Fruit fly (Drosophila melanogaster) whole organism, embryonic: ENCODE results near the gene Ac76E.

Experiments used
- ATbp ChIP-seq: fragments of 200-800 bp; sonication (Bioruptor generic); optimal IDR thresholded peaks from 2 replicates; lab custom pipeline; 2017; ENCODE audit warnings: missing biosample characterization, mild to moderate bottlenecking, missing genetic modification characterization, missing genetic modification reagents
- Awh ChIP-seq: fragments of 200-800 bp; sonication (Bioruptor generic); IDR thresholded peaks from 2 replicates; pipeline ENCODE4, ENCODE4 v1.3.6; 2022; ENCODE audit warnings: missing biosample characterization, missing genetic modification characterization
- BtbVII ChIP-seq: fragments of 200-800 bp; sonication (Bioruptor generic); optimal IDR thresholded peaks from 3 replicates; lab custom pipeline; 2017; ENCODE audit warnings: missing biosample characterization, mild to moderate bottlenecking, missing genetic modification characterization
- CG10274 ChIP-seq: fragments of 200-800 bp; sonication (Bioruptor generic); optimal IDR thresholded peaks from 3 replicates; lab custom pipeline; 2017; ENCODE audit warnings: missing biosample characterization, mild to moderate bottlenecking, missing genetic modification characterization
- CG10543 ChIP-seq: fragments of 200-800 bp; sonication (Bioruptor generic); optimal IDR thresholded peaks from 3 replicates; lab custom pipeline; 2017; ENCODE audit warnings: missing biosample characterization, mild to moderate bottlenecking, missing genetic modification characterization, moderate library complexity
- CG11093 ChIP-seq: fragments of 200-800 bp; sonication (Bioruptor generic); IDR thresholded peaks from 3 replicates; pipeline ENCODE4 v1.3.6; 2022; ENCODE audit warnings: missing biosample characterization, missing genetic modification characterization
- CG12104 ChIP-seq: fragments of 200-800 bp; sonication (Bioruptor generic); optimal IDR thresholded peaks from 3 replicates; lab custom pipeline; 2016; ENCODE audit warnings: missing biosample characterization, missing genetic modification characterization
- CG13296 ChIP-seq: fragments of 200-800 bp; sonication (Bioruptor generic); optimal IDR thresholded peaks from 3 replicates; lab custom pipeline; 2018; ENCODE audit warnings: missing biosample characterization, mild to moderate bottlenecking, missing genetic modification characterization
- CG13894 ChIP-seq: fragments of 200-800 bp; sonication (Bioruptor generic); optimal IDR thresholded peaks from 3 replicates; lab custom pipeline; 2018; ENCODE audit warnings: missing biosample characterization, mild to moderate bottlenecking, missing genetic modification characterization, moderate library complexity
- CG15269 ChIP-seq: fragments of 200-800 bp; sonication (Bioruptor generic); optimal IDR thresholded peaks from 2 replicates; lab custom pipeline; 2018; ENCODE audit warnings: missing biosample characterization, mild to moderate bottlenecking, missing genetic modification characterization, moderate library complexity
- CG17802 ChIP-seq: fragments of 200-800 bp; sonication (Bioruptor generic); optimal IDR thresholded peaks from 2 replicates; lab custom pipeline; 2018; ENCODE audit warnings: missing biosample characterization, mild to moderate bottlenecking, missing genetic modification characterization, moderate library complexity
- CG18599 ChIP-seq: fragments of 200-800 bp; sonication (Bioruptor generic); optimal IDR thresholded peaks from 3 replicates; lab custom pipeline; 2017; ENCODE audit warnings: missing biosample characterization, missing genetic modification characterization, mild to moderate bottlenecking, moderate library complexity, missing genetic modification reagents
- CG30431 ChIP-seq: fragments of 200-800 bp; sonication (Bioruptor generic); optimal IDR thresholded peaks from 2 replicates; lab custom pipeline; 2017; ENCODE audit warnings: missing biosample characterization, missing genetic modification characterization
- CG3407 ChIP-seq: fragments of 200-800 bp; sonication (Bioruptor generic); optimal IDR thresholded peaks from 2 replicates; lab custom pipeline; 2018; ENCODE audit warnings: missing biosample characterization, mild to moderate bottlenecking, missing genetic modification characterization
- CG5953 ChIP-seq: fragments of 200-800 bp; sonication (Bioruptor generic); IDR thresholded peaks from 2 replicates; pipeline ENCODE4 v1.3.6; 2022; ENCODE audit warnings: missing biosample characterization, missing genetic modification characterization
- CG7839 ChIP-seq: fragments of 200-800 bp; sonication (Bioruptor generic); optimal IDR thresholded peaks from 3 replicates; lab custom pipeline; 2018; ENCODE audit warnings: missing biosample characterization, mild to moderate bottlenecking, missing genetic modification characterization, moderate library complexity
- CG8359 ChIP-seq: fragments of 200-800 bp; sonication (Bioruptor generic); optimal IDR thresholded peaks from 2 replicates; lab custom pipeline; 2017; ENCODE audit warnings: missing biosample characterization, mild to moderate bottlenecking, missing genetic modification characterization, borderline replicate concordance
- CG9817 ChIP-seq: fragments of 200-800 bp; sonication (Bioruptor generic); optimal IDR thresholded peaks from 2 replicates; lab custom pipeline; 2018; ENCODE audit warnings: missing biosample characterization, mild to moderate bottlenecking, missing genetic modification characterization, moderate library complexity
- CkIIα-i1 ChIP-seq: fragments of 200-800 bp; sonication (Bioruptor generic); IDR thresholded peaks from 2 replicates; pipeline ENCODE4 v1.3.6; 2022; ENCODE audit warnings: missing biosample characterization, missing genetic modification characterization
- Fer1 ChIP-seq: fragments of 200-800 bp; sonication (Bioruptor generic); optimal IDR thresholded peaks from 2 replicates; lab custom pipeline; 2017; ENCODE audit warnings: missing biosample characterization, mild to moderate bottlenecking, missing genetic modification characterization
- GATAe ChIP-seq: fragments of 200-800 bp; sonication (Bioruptor generic); conservative IDR thresholded peaks from 2 replicates; pipeline ENCODE4 v1.3.6; 2022; ENCODE audit warnings: missing biosample characterization, missing genetic modification characterization
- HmgZ ChIP-seq: fragments of 200-800 bp; sonication (Bioruptor generic); optimal IDR thresholded peaks from 2 replicates; lab custom pipeline; 2018; ENCODE audit warnings: missing biosample characterization, mild to moderate bottlenecking, missing genetic modification characterization
- Med ChIP-seq: fragments of 200-800 bp; sonication (Bioruptor generic); peaks from one replicate; lab custom pipeline; 2016; ENCODE audit warnings: missing biosample characterization, missing genetic modification characterization, mild to moderate bottlenecking, inconsistent platforms, moderate library complexity
- PHDP ChIP-seq: fragments of 200-800 bp; sonication (Bioruptor generic); optimal IDR thresholded peaks from 3 replicates; lab custom pipeline; 2018; ENCODE audit warnings: missing biosample characterization, mild to moderate bottlenecking, missing genetic modification characterization, moderate library complexity
- Pdp1 ChIP-seq, 2 experiments: fragments of 200-800 bp; sonication (Bioruptor generic); optimal IDR thresholded peaks; 3 replicates each; lab custom pipeline; 2016; ENCODE audit warnings: missing biosample characterization in 2 of 2, missing genetic modification characterization in 2 of 2, mild to moderate bottlenecking in 1 of 2, moderate library complexity in 1 of 2
- Rfx ChIP-seq: fragments of 200-800 bp; sonication (Bioruptor generic); IDR thresholded peaks from 2 replicates; pipeline ENCODE4 v1.3.6; 2022; ENCODE audit warnings: missing biosample characterization, missing genetic modification characterization
- Sry-β ChIP-seq: fragments of 200-800 bp; sonication (Bioruptor generic); optimal IDR thresholded peaks from 2 replicates; lab custom pipeline; 2018; ENCODE audit warnings: missing biosample characterization, mild to moderate bottlenecking, missing genetic modification characterization, moderate library complexity
- chinmo ChIP-seq: fragments of 200-800 bp; sonication (Bioruptor generic); IDR thresholded peaks from 4 replicates; pipeline ENCODE4 v1.3.6; 2022; ENCODE audit warnings: missing biosample characterization, missing genetic modification characterization; ENCODE audit not compliant: partially characterized antibody
- crc ChIP-seq: fragments of 200-800 bp; sonication (Bioruptor generic); optimal IDR thresholded peaks from 2 replicates; lab custom pipeline; 2016; ENCODE audit warnings: missing biosample characterization, missing genetic modification characterization
- dmrt11E ChIP-seq: fragments of 200-800 bp; sonication (Bioruptor generic); optimal IDR thresholded peaks from 3 replicates; lab custom pipeline; 2018; ENCODE audit warnings: missing biosample characterization, mild to moderate bottlenecking, missing genetic modification characterization, moderate library complexity
- ems ChIP-seq: fragments of 200-800 bp; sonication (Bioruptor generic); optimal IDR thresholded peaks from 3 replicates; lab custom pipeline; 2016; ENCODE audit warnings: missing biosample characterization, missing genetic modification characterization
- exex ChIP-seq: fragments of 200-800 bp; sonication (Bioruptor generic); optimal IDR thresholded peaks from 4 replicates; lab custom pipeline; 2018; ENCODE audit warnings: missing biosample characterization, mild to moderate bottlenecking, missing genetic modification characterization, moderate library complexity
- grn ChIP-seq: fragments of 200-800 bp; sonication (Bioruptor generic); optimal IDR thresholded peaks from 3 replicates; lab custom pipeline; 2017; ENCODE audit warnings: missing biosample characterization, missing genetic modification characterization
- lab ChIP-seq: fragments of 200-800 bp; sonication (Bioruptor generic); optimal IDR thresholded peaks from 3 replicates; lab custom pipeline; 2017; ENCODE audit warnings: missing biosample characterization, missing genetic modification characterization, mild to moderate bottlenecking, moderate library complexity, missing genetic modification reagents
- oc ChIP-seq: fragments of 200-800 bp; sonication (Bioruptor generic); optimal IDR thresholded peaks from 2 replicates; lab custom pipeline; 2018; ENCODE audit warnings: missing biosample characterization, mild to moderate bottlenecking, missing genetic modification characterization, moderate library complexity
- odd ChIP-seq: fragments of 200-800 bp; sonication (Bioruptor generic); optimal IDR thresholded peaks from 2 replicates; lab custom pipeline; 2017; ENCODE audit warnings: missing biosample characterization, mild to moderate bottlenecking, missing genetic modification characterization
- pfk ChIP-seq: fragments of 200-800 bp; sonication (Bioruptor generic); optimal IDR thresholded peaks from 2 replicates; lab custom pipeline; 2018; ENCODE audit warnings: missing biosample characterization, mild to moderate bottlenecking, missing genetic modification characterization, moderate library complexity
- so ChIP-seq: fragments of 200-800 bp; sonication (Bioruptor generic); IDR thresholded peaks from 3 replicates; pipeline ENCODE4 v1.3.6; 2022; ENCODE audit warnings: missing biosample characterization, missing genetic modification characterization
- sug ChIP-seq: fragments of 200-800 bp; optimal IDR thresholded peaks from 2 replicates; lab custom pipeline; 2019; ENCODE audit warnings: missing biosample characterization, mild to moderate bottlenecking, missing genetic modification characterization, moderate library complexity

The Ac76E gene

dm6 chr3L:19901486-19902255 lies 37.4 kb upstream of the Ac76E start (continued):
- TF ChIP-seq odd: no peak
- peak; percentile 16 for TF ChIP-seq Fer1 (GFP tag; lab: Kevin White, UChicago)
- TF ChIP-seq grn: peak; percentile 67
- peak; percentile 28 for TF ChIP-seq CG18599
- TF ChIP-seq PHDP (tag; lab: Kevin White, UChicago): no peak
- TF ChIP-seq CG12104 (GFP tag; lab: Kevin White, UChicago): no peak
- TF ChIP-seq CG10274 (GFP tag; lab: Kevin White, UChicago): no peak
- no peak for TF ChIP-seq dmrt11E (tag; lab: Kevin White, UChicago)
- peak in 1 of 2 experiments; percentile 96 for TF ChIP-seq Pdp1 (GFP tag; optimal IDR thresholded peaks at IDR 0.05; lab: Kevin White, UChicago)
- no peak for TF ChIP-seq CG15269 (tag; lab: Kevin White, UChicago)
- peak; percentile 47 for TF ChIP-seq oc (tag; lab: Kevin White, UChicago)
- peak; percentile 50 for TF ChIP-seq CG13894 (tag; lab: Kevin White, UChicago)
- TF ChIP-seq CG17802 (tag; lab: Kevin White, UChicago): no peak
- peak; percentile 17 for TF ChIP-seq lab (GFP tag; lab: Kevin White, UChicago)
- TF ChIP-seq Med: peak; percentile 39
- 0 out of 2 replicates have a peak, but pooled peaks have one; percentile 65 for TF ChIP-seq Awh (GFP tag; lab: Robert Waterston, UW)
- TF ChIP-seq CkIIα-i1: no peak
- no peak for TF ChIP-seq CG7839 (tag; lab: Kevin White, UChicago)
- no peak for TF ChIP-seq CG8359 (GFP tag; lab: Kevin White, UChicago)
- TF ChIP-seq so: no peak
- TF ChIP-seq crc (GFP tag; lab: Kevin White, UChicago): no peak
- TF ChIP-seq CG30431 (GFP tag; lab: Kevin White, UChicago): no peak
- peak; percentile 79; the same call in 2 of the 4 replicates for TF ChIP-seq chinmo
- peak; percentile 79 for TF ChIP-seq exex (tag; lab: Kevin White, UChicago)
- TF ChIP-seq Rfx (GFP tag; lab: Robert Waterston, UW): no peak
- no peak for TF ChIP-seq CG11093
- peak; percentile 57 for TF ChIP-seq pfk
- no peak for TF ChIP-seq CG9817
- peak; percentile 32; the same call in 1 of the 2 replicates for TF ChIP-seq GATAe (GFP tag; lab: Robert Waterston, UW)
- TF ChIP-seq sug (tag; lab: Kevin White, UChicago): peak; percentile 41
- TF ChIP-seq BtbVII: peak; percentile 32
- no peak for TF ChIP-seq CG3407 (GFP tag; lab: Kevin White, UChicago)
- peak; percentile 68 for TF ChIP-seq CG10543 (GFP tag; lab: Kevin White, UChicago)
- peak; percentile 30 for TF ChIP-seq HmgZ (tag; lab: Kevin White, UChicago)
- TF ChIP-seq ATbp (GFP tag; lab: Kevin White, UChicago): no peak
- peak; percentile 17 for TF ChIP-seq CG13296 (GFP tag; lab: Kevin White, UChicago)
- TF ChIP-seq CG5953 (GFP tag; lab: Robert Waterston, UW): no peak
- no peak for TF ChIP-seq ems (GFP tag; lab: Kevin White, UChicago)
- TF ChIP-seq Sry-β: no peak
- TF ChIP-seq, all 482 proteins: peak for 25
